Fruit fly (Drosophila melanogaster) whole organism, embryonic: ENCODE data around the gene ng2.

ENCODE experiments used
- Adf1 ChIP-seq: fragments of 200-800 bp; sonication (Bioruptor generic); IDR thresholded peaks from 2 replicates; pipeline ENCODE4 v1.3.6; 2022; ENCODE audit warnings: missing biosample characterization, missing genetic modification characterization
- Atf6 ChIP-seq: fragments of 200-800 bp; sonication (Bioruptor generic); IDR thresholded peaks from 2 replicates; pipeline ENCODE4 v1.3.6; 2022; ENCODE audit warnings: missing biosample characterization, missing genetic modification characterization
- CG10366 ChIP-seq: fragments of 200-800 bp; sonication (Bioruptor generic); IDR thresholded peaks from 2 replicates; pipeline ENCODE4 v1.3.6; 2022; ENCODE audit warnings: missing biosample characterization, missing genetic modification characterization
- CG11456 ChIP-seq: fragments of 200-800 bp; sonication (Bioruptor generic); IDR thresholded peaks from 3 replicates; pipeline ENCODE4 v1.3.6; 2022; ENCODE audit warnings: missing biosample characterization, missing genetic modification characterization
- CG11696 ChIP-seq: fragments of 200-800 bp; sonication (Bioruptor generic); IDR thresholded peaks from 2 replicates; pipeline ENCODE4 v1.3.6; 2022; ENCODE audit warnings: missing biosample characterization, missing genetic modification characterization
- CG15011 ChIP-seq: fragments of 200-800 bp; sonication (Bioruptor generic); optimal IDR thresholded peaks from 3 replicates; lab custom pipeline; 2018; ENCODE audit warnings: missing biosample characterization, mild to moderate bottlenecking, missing genetic modification characterization
- CG31365 ChIP-seq: fragments of 200-800 bp; sonication (Bioruptor generic); optimal IDR thresholded peaks from 2 replicates; lab custom pipeline; 2018; ENCODE audit warnings: missing biosample characterization, mild to moderate bottlenecking, missing genetic modification characterization
- CG7963 ChIP-seq: fragments of 200-800 bp; sonication (Bioruptor generic); IDR thresholded peaks from 3 replicates; pipeline ENCODE4 v1.3.6; 2022; ENCODE audit warnings: missing biosample characterization, missing genetic modification characterization; ENCODE audit not compliant: partially characterized antibody
- HmgZ ChIP-seq: fragments of 200-800 bp; sonication (Bioruptor generic); optimal IDR thresholded peaks from 2 replicates; lab custom pipeline; 2018; ENCODE audit warnings: missing biosample characterization, mild to moderate bottlenecking, missing genetic modification characterization
- Trl ChIP-seq, 3 experiments: fragments of >200 bp in 2 of 3; fragments of 200-800 bp in 1 of 3; sonication (Bioruptor generic) in 1 of 3; optimal IDR thresholded peaks; 2 replicates in 1 of 3; 3 replicates in 2 of 3; lab custom pipeline; 2016 to 2017; ENCODE audit warnings: missing biosample characterization in 1 of 3, missing genetic modification characterization in 1 of 3
- sima ChIP-seq: fragments of 200-800 bp; sonication (Bioruptor generic); optimal IDR thresholded peaks from 2 replicates; lab custom pipeline; 2016; ENCODE audit warnings: missing biosample characterization, missing genetic modification characterization
- yki ChIP-seq: fragments of >200 bp; optimal IDR thresholded peaks from 3 replicates; lab custom pipeline; 2018

dm6 chrX:3260536-3260935 is 20.2 kb upstream of the ng2 start:
- TF ChIP-seq HmgZ (tag; lab: Kevin White, UChicago): no peak
- no peak for TF ChIP-seq CG11456 (GFP tag; lab: Robert Waterston, UW)
- no peak for TF ChIP-seq CG31365 (tag; lab: Kevin White, UChicago)
- TF ChIP-seq Adf1 (GFP tag; lab: Robert Waterston, UW): no peak; the same call in 1 of the 2 replicates
- TF ChIP-seq yki (lab: Kevin White, UChicago): no peak
- TF ChIP-seq CG11696 (GFP tag; lab: Robert Waterston, UW): no peak
- TF ChIP-seq CG10366 (GFP tag; lab: Robert Waterston, UW): no peak
- no peak for TF ChIP-seq Atf6 (GFP tag; lab: Robert Waterston, UW)
- TF ChIP-seq CG7963 (GFP tag; lab: Robert Waterston, UW): no peak
- TF ChIP-seq CG15011 (GFP tag; lab: Kevin White, UChicago): no peak
- no peak for TF ChIP-seq Trl (optimal IDR thresholded peaks at IDR 0.05; lab: Kevin White, UChicago)
- no peak for TF ChIP-seq Trl (GFP tag; optimal IDR thresholded peaks at IDR 0.05; lab: Kevin White, UChicago)
- no peak for TF ChIP-seq sima (GFP tag; lab: Kevin White, UChicago)
